Fruit fly (Drosophila melanogaster) whole organism, wandering third instar larva: Measurements from ENCODE around the gene Sc2.

Experiments used
- CG9705 ChIP-seq: fragments of 200-800 bp; sonication (Bioruptor generic); optimal IDR thresholded peaks from 2 replicates; lab custom pipeline; 2018; ENCODE audit warnings: missing biosample characterization, mild to moderate bottlenecking, missing genetic modification characterization
- Hr83 ChIP-seq: fragments of 200-300 bp; sonication (Bioruptor generic); optimal IDR thresholded peaks from 2 replicates; lab custom pipeline; 2016; ENCODE audit warnings: missing biosample characterization, mild to moderate bottlenecking, missing genetic modification characterization, moderate library complexity; ENCODE audit not compliant: poor library complexity, severe bottlenecking
- N ChIP-seq: fragments of >200 bp; optimal IDR thresholded peaks from 2 replicates; lab custom pipeline; 2018; ENCODE audit warnings: missing biosample characterization, missing external identifiers, missing genetic modification characterization
- Sp1 ChIP-seq: fragments of 200-800 bp; sonication (Bioruptor generic); optimal IDR thresholded peaks from 3 replicates; lab custom pipeline; 2019; ENCODE audit warnings: missing biosample characterization, mild to moderate bottlenecking, missing genetic modification characterization, moderate library complexity
- br ChIP-seq: fragments of 200-800 bp; sonication (Bioruptor generic); optimal IDR thresholded peaks from 2 replicates; lab custom pipeline; 2016; ENCODE audit warnings: missing biosample characterization, missing genetic modification characterization
- lola ChIP-seq: fragments of >200 bp; optimal IDR thresholded peaks from 2 replicates; lab custom pipeline; 2017; ENCODE audit warnings: missing biosample characterization, missing genetic modification characterization
- pan ChIP-seq: fragments of >200 bp; optimal IDR thresholded peaks from 2 replicates; lab custom pipeline; 2017
- rgr ChIP-seq: fragments of 200-800 bp; sonication (Bioruptor generic); optimal IDR thresholded peaks from 3 replicates; lab custom pipeline; 2016; ENCODE audit warnings: missing biosample characterization, mild to moderate bottlenecking, missing genetic modification characterization
- sv ChIP-seq: fragments of 200-800 bp; sonication (Bioruptor generic); optimal IDR thresholded peaks from 3 replicates; lab custom pipeline; 2016; ENCODE audit warnings: missing biosample characterization, missing genetic modification characterization
- tai ChIP-seq: sonication (Bioruptor generic); optimal IDR thresholded peaks from 2 replicates; lab custom pipeline; 2016; ENCODE audit warnings: missing biosample characterization, missing genetic modification characterization
- usp ChIP-seq: fragments of >200 bp; optimal IDR thresholded peaks from 2 replicates; lab custom pipeline; 2017; ENCODE audit warnings: missing biosample characterization, missing genetic modification characterization

DNA sequence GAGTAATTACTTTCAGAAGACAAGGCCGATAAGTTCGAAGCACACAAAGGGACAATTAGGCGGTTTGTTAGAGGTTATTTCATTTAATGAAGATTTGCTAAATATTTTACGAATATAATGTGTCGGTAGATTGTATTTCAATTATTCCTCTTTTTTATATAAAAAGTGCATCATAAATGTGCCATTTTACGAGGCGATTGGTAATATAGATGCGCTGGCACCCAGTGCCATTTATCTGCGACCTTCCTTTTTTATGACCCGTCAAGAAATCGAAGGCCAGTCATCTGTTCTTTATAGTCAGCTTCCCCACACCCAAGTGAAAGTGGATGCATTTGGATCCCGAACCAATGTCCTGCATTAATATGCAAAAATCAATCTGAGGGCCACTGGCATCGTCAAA is 24.2 kb downstream of the Sc2 start:
- TF ChIP-seq usp (GFP tag; lab: Kevin White, UChicago) (no peak), pan (lab: Kevin White, UChicago) (no peak), rgr (GFP tag; lab: Kevin White, UChicago) (no peak), Sp1 (GFP tag; lab: Kevin White, UChicago) (no peak), br (GFP tag; lab: Kevin White, UChicago) (no peak), tai (GFP tag; lab: Kevin White, UChicago) (no peak), sv (GFP tag; lab: Kevin White, UChicago) (no peak), CG9705 (GFP tag; lab: Kevin White, UChicago) (no peak), lola (GFP tag; lab: Kevin White, UChicago) (no peak), Hr83 (no peak), N (GFP tag; lab: Kevin White, UChicago) (no peak)
